Fruit fly (Drosophila melanogaster): ENCODE data around the gene hdm.

DNA sequence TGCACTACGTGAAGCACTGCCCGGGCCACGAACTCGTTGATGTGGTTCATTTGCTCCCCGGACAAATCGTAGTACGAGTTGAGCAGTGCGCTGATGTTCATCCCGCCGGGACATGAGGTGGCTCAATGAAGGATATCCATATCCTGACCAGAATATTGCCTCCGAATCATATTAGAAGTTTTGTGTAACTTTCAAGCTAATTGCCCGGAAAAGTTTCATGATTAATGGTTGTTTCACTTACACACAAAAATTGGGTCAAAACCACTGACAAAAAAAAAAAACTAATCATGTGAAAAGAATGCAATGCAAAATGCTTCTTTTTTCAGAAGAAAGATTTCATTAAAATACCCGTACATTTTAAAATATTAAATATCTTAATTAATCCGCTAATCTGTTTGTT is 38.4 kb downstream of the hdm start, which contains the start of gene Ir7e:
- TF ChIP-seq psq (optimal IDR thresholded peaks at IDR 0.05) (no peak), pan (optimal IDR thresholded peaks at IDR 0.05) (no peak), Dll (optimal IDR thresholded peaks at IDR 0.05) (no peak)

All from whole organism.